Fruit fly (Drosophila melanogaster) whole organism, embryonic: ENCODE results near the gene CG3662.

ENCODE experiments used
- Atf6 ChIP-seq: fragments of 200-800 bp; sonication (Bioruptor generic); IDR thresholded peaks from 2 replicates; pipeline ENCODE4 v1.3.6; 2022; ENCODE audit warnings: missing biosample characterization, missing genetic modification characterization
- B-H1 ChIP-seq: fragments of 200-800 bp; sonication (Bioruptor generic); IDR thresholded peaks from 3 replicates; pipeline ENCODE4 v1.3.6; 2022; ENCODE audit warnings: missing biosample characterization, missing genetic modification characterization
- CG10979 ChIP-seq: fragments of 200-800 bp; sonication (Bioruptor generic); optimal IDR thresholded peaks from 2 replicates; lab custom pipeline; 2018; ENCODE audit warnings: missing biosample characterization, mild to moderate bottlenecking, missing genetic modification characterization, moderate library complexity
- CG11247 ChIP-seq: fragments of 200-800 bp; sonication (Bioruptor generic); IDR thresholded peaks from 2 replicates; pipeline ENCODE4 v1.3.6; 2022; ENCODE audit warnings: missing biosample characterization, missing genetic modification characterization
- CG11398 ChIP-seq: fragments of 200-800 bp; sonication (Bioruptor generic); optimal IDR thresholded peaks from 2 replicates; lab custom pipeline; 2016; ENCODE audit warnings: missing biosample characterization, missing genetic modification characterization
- CG12071 ChIP-seq: fragments of 200-800 bp; sonication (Bioruptor generic); optimal IDR thresholded peaks from 3 replicates; lab custom pipeline; 2018; ENCODE audit warnings: missing biosample characterization, mild to moderate bottlenecking, missing genetic modification characterization
- CG12236 ChIP-seq: fragments of 200-800 bp; sonication (Bioruptor generic); optimal IDR thresholded peaks from 2 replicates; lab custom pipeline; 2016; ENCODE audit warnings: missing biosample characterization, missing genetic modification characterization
- CG12942 ChIP-seq: fragments of 200-800 bp; sonication (Bioruptor generic); optimal IDR thresholded peaks from 3 replicates; lab custom pipeline; 2016; ENCODE audit warnings: missing biosample characterization, missing genetic modification characterization
- CG14441 ChIP-seq: fragments of 200-800 bp; sonication (Bioruptor generic); IDR thresholded peaks from 2 replicates; pipeline ENCODE4 v1.3.6; 2022; ENCODE audit warnings: missing biosample characterization, missing genetic modification characterization
- CG17385 ChIP-seq: fragments of 200-800 bp; sonication (Bioruptor generic); optimal IDR thresholded peaks from 3 replicates; lab custom pipeline; 2018; ENCODE audit warnings: missing biosample characterization, mild to moderate bottlenecking, missing genetic modification characterization
- CG2120 ChIP-seq: fragments of 200-800 bp; sonication (Bioruptor generic); optimal IDR thresholded peaks from 3 replicates; lab custom pipeline; 2016; ENCODE audit warnings: missing biosample characterization, missing genetic modification characterization
- CG3065 ChIP-seq: fragments of 200-800 bp; sonication (Bioruptor generic); optimal IDR thresholded peaks from 2 replicates; lab custom pipeline; 2016; ENCODE audit warnings: missing biosample characterization, missing genetic modification characterization
- CG32532 ChIP-seq: fragments of 200-800 bp; sonication (Bioruptor generic); IDR thresholded peaks from 2 replicates; pipeline ENCODE4 v1.3.6; 2022; ENCODE audit warnings: missing biosample characterization, missing genetic modification characterization
- CG32772 ChIP-seq: fragments of 200-800 bp; sonication (Bioruptor generic); IDR thresholded peaks from 2 replicates; pipeline ENCODE4 v1.3.6; 2022; ENCODE audit warnings: missing biosample characterization, missing genetic modification characterization
- CG33557 ChIP-seq: fragments of 200-800 bp; sonication (Bioruptor generic); optimal IDR thresholded peaks from 2 replicates; lab custom pipeline; 2019; ENCODE audit warnings: missing biosample characterization, mild to moderate bottlenecking, missing genetic modification characterization, moderate library complexity
- CG7271 ChIP-seq: fragments of 200-800 bp; sonication (Bioruptor generic); optimal IDR thresholded peaks from 2 replicates; lab custom pipeline; 2018; ENCODE audit warnings: missing biosample characterization, mild to moderate bottlenecking, missing genetic modification characterization, moderate library complexity
- CG7745 ChIP-seq: fragments of 200-800 bp; sonication (Bioruptor generic); optimal IDR thresholded peaks from 2 replicates; lab custom pipeline; 2018; ENCODE audit warnings: missing biosample characterization, mild to moderate bottlenecking, missing genetic modification characterization, moderate library complexity
- CG7928 ChIP-seq: fragments of 200-800 bp; sonication (Bioruptor generic); optimal IDR thresholded peaks from 2 replicates; lab custom pipeline; 2017; ENCODE audit warnings: missing biosample characterization, mild to moderate bottlenecking, missing genetic modification characterization
- CG7963 ChIP-seq: fragments of 200-800 bp; sonication (Bioruptor generic); IDR thresholded peaks from 3 replicates; pipeline ENCODE4 v1.3.6; 2022; ENCODE audit warnings: missing biosample characterization, missing genetic modification characterization; ENCODE audit not compliant: partially characterized antibody
- CG8388 ChIP-seq: fragments of 200-800 bp; sonication (Bioruptor generic); optimal IDR thresholded peaks from 2 replicates; lab custom pipeline; 2019; ENCODE audit warnings: missing biosample characterization, mild to moderate bottlenecking, missing genetic modification characterization, moderate library complexity
- CG8924 ChIP-seq: fragments of 200-800 bp; optimal IDR thresholded peaks from 3 replicates; lab custom pipeline; 2019; ENCODE audit warnings: missing biosample characterization, mild to moderate bottlenecking, missing genetic modification characterization, moderate library complexity
- D19A ChIP-seq: fragments of 200-800 bp; optimal IDR thresholded peaks from 3 replicates; lab custom pipeline; 2019; ENCODE audit warnings: missing biosample characterization, mild to moderate bottlenecking, missing genetic modification characterization, moderate library complexity
- Dad ChIP-seq: fragments of 200-800 bp; sonication (Bioruptor generic); optimal IDR thresholded peaks from 3 replicates; lab custom pipeline; 2016; ENCODE audit warnings: missing biosample characterization, missing genetic modification characterization
- E2f1 ChIP-seq: fragments of 200-800 bp; sonication (Bioruptor generic); IDR thresholded peaks from 2 replicates; pipeline ENCODE4 v1.3.6; 2022; ENCODE audit warnings: missing biosample characterization, missing genetic modification characterization
- HHEX ChIP-seq: fragments of 200-800 bp; sonication (Bioruptor generic); optimal IDR thresholded peaks from 3 replicates; lab custom pipeline; 2017; ENCODE audit warnings: missing biosample characterization, mild to moderate bottlenecking, missing genetic modification characterization, missing genetic modification reagents
- Lim3 ChIP-seq: fragments of 200-800 bp; sonication (Bioruptor generic); IDR thresholded peaks from 2 replicates; pipeline ENCODE4 v1.3.6; 2022; ENCODE audit warnings: missing biosample characterization, missing genetic modification characterization
- Mad ChIP-seq: fragments of 200-800 bp; sonication (Bioruptor generic); optimal IDR thresholded peaks from 2 replicates; lab custom pipeline; 2016; ENCODE audit warnings: missing biosample characterization, missing genetic modification characterization
- Myb ChIP-seq: fragments of 200-800 bp; sonication (Bioruptor generic); optimal IDR thresholded peaks from 2 replicates; lab custom pipeline; 2016; ENCODE audit warnings: missing biosample characterization, missing genetic modification characterization
- Oaz ChIP-seq: fragments of 200-800 bp; sonication (Bioruptor generic); IDR thresholded peaks from 2 replicates; pipeline ENCODE4 v1.3.6; 2022; ENCODE audit warnings: missing biosample characterization, missing genetic modification characterization
- Poxn ChIP-seq: fragments of 200-800 bp; sonication (Bioruptor generic); IDR thresholded peaks from 2 replicates; pipeline ENCODE4 v1.3.6; 2022; ENCODE audit warnings: missing biosample characterization, missing genetic modification characterization
- Six4 ChIP-seq: fragments of 200-800 bp; sonication (Bioruptor generic); optimal IDR thresholded peaks from 2 replicates; lab custom pipeline; 2016; ENCODE audit warnings: missing biosample characterization, missing genetic modification characterization
- Ssrp ChIP-seq: fragments of 200-800 bp; sonication (Bioruptor generic); optimal IDR thresholded peaks from 2 replicates; lab custom pipeline; 2018; ENCODE audit warnings: missing biosample characterization, mild to moderate bottlenecking, missing genetic modification characterization, moderate library complexity
- Tbp ChIP-seq: fragments of >200 bp; optimal IDR thresholded peaks from 2 replicates; lab custom pipeline; 2018; ENCODE audit warnings: missing biosample characterization, missing genetic modification characterization
- Vsx1 ChIP-seq: fragments of 200-800 bp; sonication (Bioruptor generic); optimal IDR thresholded peaks from 2 replicates; lab custom pipeline; 2017; ENCODE audit warnings: missing biosample characterization, mild to moderate bottlenecking, missing genetic modification characterization, missing genetic modification reagents
- abd-A ChIP-seq: fragments of 200-800 bp; sonication (Bioruptor generic); optimal IDR thresholded peaks from 3 replicates; lab custom pipeline; 2019; ENCODE audit warnings: missing biosample characterization, mild to moderate bottlenecking, missing genetic modification characterization, moderate library complexity
- aop ChIP-seq: fragments of 200-800 bp; sonication (Bioruptor generic); IDR thresholded peaks from 2 replicates; pipeline ENCODE4 v1.3.6; 2022; ENCODE audit warnings: missing biosample characterization, missing genetic modification characterization
- az2 ChIP-seq: fragments of 200-800 bp; sonication (Bioruptor generic); optimal IDR thresholded peaks from 3 replicates; lab custom pipeline; 2016; ENCODE audit warnings: missing biosample characterization, missing genetic modification characterization
- cad ChIP-seq: fragments of >200 bp; optimal IDR thresholded peaks from 2 replicates; lab custom pipeline; 2017; ENCODE audit warnings: missing biosample characterization, missing genetic modification characterization
- cas ChIP-seq: fragments of 200-800 bp; sonication (Bioruptor generic); IDR thresholded peaks from 2 replicates; pipeline ENCODE4 v1.3.6; 2022; ENCODE audit warnings: missing biosample characterization, missing genetic modification characterization
- cg ChIP-seq: fragments of 200-800 bp; sonication (Bioruptor generic); optimal IDR thresholded peaks from 3 replicates; lab custom pipeline; 2019; ENCODE audit warnings: missing biosample characterization, mild to moderate bottlenecking, missing genetic modification characterization, moderate library complexity
- danr ChIP-seq: fragments of 200-800 bp; sonication (Bioruptor generic); IDR thresholded peaks from 2 replicates; pipeline ENCODE4 v1.3.6; 2022; ENCODE audit warnings: missing biosample characterization, missing genetic modification characterization
- dysf ChIP-seq: fragments of 200-800 bp; sonication (Bioruptor generic); IDR thresholded peaks from 3 replicates; pipeline ENCODE4 v1.3.6; 2022; ENCODE audit warnings: missing biosample characterization, missing genetic modification characterization
- ems ChIP-seq: fragments of 200-800 bp; sonication (Bioruptor generic); optimal IDR thresholded peaks from 3 replicates; lab custom pipeline; 2016; ENCODE audit warnings: missing biosample characterization, missing genetic modification characterization
- hth ChIP-seq: fragments of >200 bp; optimal IDR thresholded peaks from 2 replicates; lab custom pipeline; 2017; ENCODE audit warnings: inconsistent platforms
- insv ChIP-seq, 2 experiments: fragments of 200-800 bp; sonication (Bioruptor generic); optimal IDR thresholded peaks; 3 replicates each; lab custom pipeline; 2016 to 2018; ENCODE audit warnings: missing biosample characterization in 2 of 2, missing genetic modification characterization in 2 of 2
- nerfin-2 ChIP-seq: fragments of 200-800 bp; sonication (Bioruptor generic); IDR thresholded peaks from 2 replicates; pipeline ENCODE4 v1.3.6; 2022; ENCODE audit warnings: missing biosample characterization, missing genetic modification characterization; ENCODE audit not compliant: partially characterized antibody
- pho ChIP-seq: fragments of 200-800 bp; sonication (Bioruptor generic); optimal IDR thresholded peaks from 2 replicates; lab custom pipeline; 2016; ENCODE audit warnings: missing biosample characterization, missing genetic modification characterization
- slou ChIP-seq: fragments of 200-800 bp; sonication (Bioruptor generic); optimal IDR thresholded peaks from 3 replicates; lab custom pipeline; 2016; ENCODE audit warnings: missing biosample characterization, missing genetic modification characterization
- so ChIP-seq: fragments of 200-800 bp; sonication (Bioruptor generic); IDR thresholded peaks from 3 replicates; pipeline ENCODE4 v1.3.6; 2022; ENCODE audit warnings: missing biosample characterization, missing genetic modification characterization
- sob ChIP-seq: fragments of 200-800 bp; sonication (Bioruptor generic); IDR thresholded peaks from 2 replicates; pipeline ENCODE4 v1.3.6; 2022; ENCODE audit warnings: missing biosample characterization, missing genetic modification characterization
- tgo ChIP-seq: fragments of 200-800 bp; sonication (Bioruptor generic); IDR thresholded peaks from 3 replicates; pipeline ENCODE4 v1.3.6; 2022; ENCODE audit warnings: missing biosample characterization, missing genetic modification characterization
- twi ChIP-seq: fragments of 200-800 bp; optimal IDR thresholded peaks from 2 replicates; lab custom pipeline; 2019; ENCODE audit warnings: missing biosample characterization, mild to moderate bottlenecking, missing genetic modification characterization, moderate library complexity
- zfh1 ChIP-seq: fragments of 200-800 bp; sonication (Bioruptor generic); IDR thresholded peaks from 3 replicates; pipeline ENCODE4 v1.3.6; 2022; ENCODE audit warnings: missing biosample characterization, missing genetic modification characterization

CG3662 gene

DNA sequence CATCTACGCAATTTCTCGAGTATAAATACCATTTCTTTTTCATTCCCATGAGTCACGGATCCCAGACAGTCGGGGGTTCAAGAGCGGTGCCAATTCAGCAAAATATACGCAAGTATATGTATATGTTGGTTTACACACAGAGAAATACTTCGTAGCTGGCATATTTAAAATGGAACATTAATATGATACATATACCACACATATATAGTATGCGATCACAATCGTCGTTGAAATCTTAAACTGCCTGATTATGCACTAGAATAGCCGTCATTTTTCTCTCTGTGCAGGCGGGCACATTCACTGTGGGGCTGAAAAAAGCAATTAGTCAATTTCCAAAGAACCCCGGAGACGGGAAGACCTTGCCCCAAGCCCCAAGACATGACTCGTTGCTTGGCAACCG lies 20.6 kb downstream of the CG3662 start (continued):
- no peak for TF ChIP-seq nerfin-2 (GFP tag; lab: Robert Waterston, UW)
- TF ChIP-seq Six4 (GFP tag; lab: Kevin White, UChicago): peak; percentile 13
- no peak for TF ChIP-seq hth (lab: Kevin White, UChicago)
- TF ChIP-seq CG17385 (GFP tag; lab: Kevin White, UChicago): peak; percentile 57
- peak; percentile 61 for TF ChIP-seq Ssrp (tag; lab: Kevin White, UChicago)
- TF ChIP-seq ems (GFP tag; lab: Kevin White, UChicago): peak; percentile 51
- TF ChIP-seq tgo (GFP tag; lab: Robert Waterston, UW): peak; percentile 81
- TF ChIP-seq Mad (GFP tag; lab: Kevin White, UChicago): peak; percentile 50
- TF ChIP-seq az2 (GFP tag; lab: Kevin White, UChicago): peak; percentile 62
- peak; percentile 79 for TF ChIP-seq E2f1 (GFP tag; lab: Robert Waterston, UW)
- TF ChIP-seq zfh1 (GFP tag; lab: Robert Waterston, UW): peak; percentile 76
- TF ChIP-seq aop (GFP tag; lab: Robert Waterston, UW): no peak
- no peak for TF ChIP-seq twi (tag; lab: Kevin White, UChicago)
- peak; percentile 78 for TF ChIP-seq so (GFP tag; lab: Robert Waterston, UW)
- peak; percentile 85 for TF ChIP-seq Atf6 (GFP tag; lab: Robert Waterston, UW)
- peak; percentile 47 for TF ChIP-seq CG8388
- TF ChIP-seq Tbp (GFP tag; lab: Kevin White, UChicago): no peak
- no peak for TF ChIP-seq CG11398 (GFP tag; lab: Kevin White, UChicago)
- no peak for TF ChIP-seq CG3065 (GFP tag; lab: Kevin White, UChicago)
- peak; percentile 24 for TF ChIP-seq Vsx1 (GFP tag; lab: Kevin White, UChicago)
- peak; percentile 38 for TF ChIP-seq CG7928 (GFP tag; lab: Kevin White, UChicago)
- TF ChIP-seq cg (GFP tag; lab: Kevin White, UChicago): no peak
- peak; percentile 88 for TF ChIP-seq sob (GFP tag; lab: Robert Waterston, UW)
- peak; percentile 49; the same call in 1 of the 2 replicates for TF ChIP-seq danr (GFP tag; lab: Robert Waterston, UW)
- TF ChIP-seq CG11247 (GFP tag; lab: Robert Waterston, UW): peak; percentile 82
- peak; percentile 81 for TF ChIP-seq cas
- TF ChIP-seq dysf: peak; percentile 86
- peak; percentile 75 for TF ChIP-seq pho
- TF ChIP-seq CG32772: peak; percentile 77
- TF ChIP-seq CG10979 (tag; lab: Kevin White, UChicago): peak; percentile 58
- TF ChIP-seq CG32532 (GFP tag; lab: Robert Waterston, UW): peak; percentile 94
- peak; percentile 62 for TF ChIP-seq CG12071 (GFP tag; lab: Kevin White, UChicago)
- TF ChIP-seq cad (GFP tag; lab: Kevin White, UChicago): no peak
- TF ChIP-seq Lim3 (GFP tag; lab: Robert Waterston, UW): peak; percentile 52; the same call in 1 of the 2 replicates
- peak; percentile 81 for TF ChIP-seq CG14441 (GFP tag; lab: Robert Waterston, UW)
- TF ChIP-seq CG2120 (GFP tag; lab: Kevin White, UChicago): peak; percentile 90
- TF ChIP-seq HHEX: peak; percentile 72
- peak; percentile 68; the same call in 2 of the 3 replicates for TF ChIP-seq B-H1 (GFP tag; lab: Robert Waterston, UW)
- TF ChIP-seq D19A (tag; lab: Kevin White, UChicago): no peak
- peak; percentile 56 for TF ChIP-seq CG12942 (GFP tag; lab: Kevin White, UChicago)
- TF ChIP-seq Oaz (GFP tag; lab: Robert Waterston, UW): peak; percentile 73
- TF ChIP-seq CG12236 (GFP tag; lab: Kevin White, UChicago): peak; percentile 19
- TF ChIP-seq CG7963 (GFP tag; lab: Robert Waterston, UW): no peak
- TF ChIP-seq CG33557 (GFP tag; lab: Kevin White, UChicago): no peak
- peak; percentile 31; the same call in 1 of the 2 replicates for TF ChIP-seq Poxn (GFP tag; lab: Robert Waterston, UW)
- TF ChIP-seq CG7271: no peak
- peak; percentile 38 for TF ChIP-seq Myb (GFP tag; lab: Kevin White, UChicago)
- TF ChIP-seq insv (GFP tag; optimal IDR thresholded peaks at IDR 0.05; lab: Kevin White, UChicago): no peak
- no peak for TF ChIP-seq CG7745 (tag; lab: Kevin White, UChicago)
- TF ChIP-seq slou (GFP tag; lab: Kevin White, UChicago): no peak
- TF ChIP-seq Dad (GFP tag; lab: Kevin White, UChicago): no peak
- TF ChIP-seq CG8924 (tag; lab: Kevin White, UChicago): peak; percentile 51
- TF ChIP-seq abd-A (tag; lab: Kevin White, UChicago): no peak
